Worm (Caenorhabditis elegans) whole organism, L2 larva: ENCODE results near the gene W07G4.1.
A peak's percentile ranks its signal among the peaks of the same experiment; 100 is the strongest.

Source experiments
- C34F6.9 ChIP-seq: fragments of 150-350 bp; optimal IDR thresholded peaks from 2 replicates; lab custom pipeline; 2014; ENCODE audit warnings: missing biosample characterization, missing genetic modification characterization
- F13H6.1 ChIP-seq: sonication (generic microtip); optimal IDR thresholded peaks from 2 replicates; lab custom pipeline; 2016; ENCODE audit warnings: missing genetic modification characterization, missing compliant biosample characterization
- R02D3.7 ChIP-seq: fragments of 150-350 bp; optimal IDR thresholded peaks from 2 replicates; lab custom pipeline; 2014; ENCODE audit warnings: missing biosample characterization, missing genetic modification characterization
- Y55F3AM.14 ChIP-seq: fragments of 200-800 bp; sonication (Bioruptor generic); optimal IDR thresholded peaks from 2 replicates; lab custom pipeline; 2018; ENCODE audit warnings: mild to moderate bottlenecking, missing genetic modification characterization, missing compliant biosample characterization
- ZK546.5 ChIP-seq: sonication (generic microtip); optimal IDR thresholded peaks from 2 replicates; lab custom pipeline; 2017; ENCODE audit warnings: missing biosample characterization, missing genetic modification characterization
- alr-1 ChIP-seq: fragments of 150-350 bp; optimal IDR thresholded peaks from 2 replicates; lab custom pipeline; 2014; ENCODE audit warnings: missing biosample characterization, missing genetic modification characterization
- aly-2 ChIP-seq: fragments of 150-350 bp; optimal IDR thresholded peaks from 2 replicates; lab custom pipeline; 2014; ENCODE audit warnings: missing biosample characterization, missing genetic modification characterization
- ama-1 ChIP-seq: fragments of 150-350 bp; optimal IDR thresholded peaks from 2 replicates; lab custom pipeline; 2018; ENCODE audit warnings: inconsistent platforms
- ceh-16 ChIP-seq: fragments of 150-350 bp; optimal IDR thresholded peaks from 2 replicates; lab custom pipeline; 2014; ENCODE audit warnings: missing biosample characterization, missing genetic modification characterization
- ceh-82 ChIP-seq: fragments of 150-350 bp; optimal IDR thresholded peaks from 2 replicates; lab custom pipeline; 2014; ENCODE audit warnings: missing biosample characterization, missing genetic modification characterization
- crh-2 ChIP-seq: sonication (generic microtip); optimal IDR thresholded peaks from 2 replicates; lab custom pipeline; 2017; ENCODE audit warnings: missing biosample characterization, missing genetic modification characterization
- egl-27 ChIP-seq: sonication (generic microtip); optimal IDR thresholded peaks from 3 replicates; lab custom pipeline; 2017; ENCODE audit warnings: missing biosample characterization, missing genetic modification reagents, missing genetic modification characterization
- elt-1 ChIP-seq: fragments of 150-350 bp; optimal IDR thresholded peaks from 2 replicates; lab custom pipeline; 2014; ENCODE audit warnings: missing biosample characterization, missing genetic modification characterization
- elt-3 ChIP-seq: sonication (generic microtip); optimal IDR thresholded peaks from 2 replicates; lab custom pipeline; 2017; ENCODE audit warnings: missing biosample characterization, missing genetic modification characterization
- fos-1 ChIP-seq: fragments of 150-350 bp; optimal IDR thresholded peaks from 2 replicates; lab custom pipeline; 2014; ENCODE audit warnings: missing biosample characterization, missing genetic modification characterization
- gmeb-1 ChIP-seq: fragments of 150-350 bp; optimal IDR thresholded peaks from 2 replicates; lab custom pipeline; 2014; ENCODE audit warnings: missing biosample characterization, missing genetic modification characterization
- lin-11 ChIP-seq: fragments of 150-350 bp; sonication (generic microtip); optimal IDR thresholded peaks from 2 replicates; lab custom pipeline; 2014; ENCODE audit warnings: missing biosample characterization, missing genetic modification characterization, inconsistent platforms, mixed read lengths
- lin-39 ChIP-seq: fragments of 150-350 bp; optimal IDR thresholded peaks from 2 replicates; lab custom pipeline; 2014; ENCODE audit warnings: missing biosample characterization, missing genetic modification reagents, missing genetic modification characterization
- lsy-2 ChIP-seq, 2 experiments: fragments of 150-350 bp in 1 of 2; sonication (generic microtip) in 1 of 2; optimal IDR thresholded peaks; 2 replicates each; lab custom pipeline; 2014 to 2017; ENCODE audit warnings: missing biosample characterization in 2 of 2, missing genetic modification characterization in 2 of 2
- mab-5 ChIP-seq: fragments of 150-350 bp; optimal IDR thresholded peaks from 2 replicates; lab custom pipeline; 2014; ENCODE audit warnings: missing biosample characterization, missing genetic modification characterization
- mbf-1 ChIP-seq: sonication (generic microtip); optimal IDR thresholded peaks from 2 replicates; lab custom pipeline; 2017; ENCODE audit warnings: missing biosample characterization, missing genetic modification characterization
- nhr-10 ChIP-seq: sonication (generic microtip); optimal IDR thresholded peaks from 2 replicates; lab custom pipeline; 2017; ENCODE audit warnings: missing biosample characterization, missing genetic modification characterization
- nhr-11 ChIP-seq: fragments of 150-350 bp; optimal IDR thresholded peaks from 2 replicates; lab custom pipeline; 2014; ENCODE audit warnings: missing biosample characterization, missing genetic modification characterization
- nhr-12 ChIP-seq: fragments of 150-350 bp; optimal IDR thresholded peaks from 2 replicates; lab custom pipeline; 2014; ENCODE audit warnings: missing biosample characterization, missing genetic modification characterization
- nhr-237 ChIP-seq: fragments of 150-350 bp; optimal IDR thresholded peaks from 2 replicates; lab custom pipeline; 2014; ENCODE audit warnings: missing biosample characterization, missing genetic modification characterization
- nhr-25 ChIP-seq: fragments of 150-350 bp; sonication (generic microtip); optimal IDR thresholded peaks from 3 replicates; lab custom pipeline; 2014; ENCODE audit warnings: missing biosample characterization, missing genetic modification characterization
- peb-1 ChIP-seq: fragments of 150-350 bp; optimal IDR thresholded peaks from 2 replicates; lab custom pipeline; 2014; ENCODE audit warnings: missing biosample characterization, missing genetic modification characterization
- sem-4 ChIP-seq: fragments of 150-350 bp; optimal IDR thresholded peaks from 2 replicates; lab custom pipeline; 2014; ENCODE audit warnings: missing biosample characterization, missing genetic modification reagents, missing genetic modification characterization
- skn-1 ChIP-seq: sonication (generic microtip); optimal IDR thresholded peaks from 2 replicates; lab custom pipeline; 2017; ENCODE audit warnings: missing biosample characterization, missing genetic modification characterization
- sma-9 ChIP-seq, 2 experiments: fragments of 150-350 bp in 1 of 2; sonication (generic microtip) in 1 of 2; optimal IDR thresholded peaks; 2 replicates each; lab custom pipeline; 2014 to 2016; ENCODE audit warnings: missing genetic modification characterization in 2 of 2, mild to moderate bottlenecking in 1 of 2, missing biosample characterization in 1 of 2, missing compliant biosample characterization in 1 of 2, missing genetic modification reagents in 1 of 2, moderate library complexity in 1 of 2
- snpc-4 ChIP-seq: fragments of 150-350 bp; optimal IDR thresholded peaks from 2 replicates; lab custom pipeline; 2014; ENCODE audit warnings: missing biosample characterization, missing genetic modification characterization
- unc-39 ChIP-seq: fragments of 150-350 bp; optimal IDR thresholded peaks from 2 replicates; lab custom pipeline; 2014; ENCODE audit warnings: missing biosample characterization, missing genetic modification characterization
- unc-55 ChIP-seq: fragments of 150-350 bp; sonication (generic microtip); optimal IDR thresholded peaks from 3 replicates; lab custom pipeline; 2014; ENCODE audit warnings: missing biosample characterization, missing genetic modification reagents, missing genetic modification characterization
- unc-62 ChIP-seq: fragments of 150-350 bp; optimal IDR thresholded peaks from 2 replicates; lab custom pipeline; 2014; ENCODE audit warnings: missing biosample characterization, missing genetic modification reagents, missing genetic modification characterization
- zag-1 ChIP-seq: fragments of 150-350 bp; optimal IDR thresholded peaks from 2 replicates; lab custom pipeline; 2014; ENCODE audit warnings: missing biosample characterization, missing genetic modification characterization
- ztf-1 ChIP-seq: fragments of 200-800 bp; sonication (Bioruptor generic); conservative IDR thresholded peaks from 2 replicates; pipeline ENCODE4 v1.3.6; 2022; ENCODE audit warnings: missing genetic modification characterization, missing compliant biosample characterization
- ztf-11 ChIP-seq: sonication (generic microtip); optimal IDR thresholded peaks from 2 replicates; lab custom pipeline; 2017; ENCODE audit warnings: missing biosample characterization, missing genetic modification characterization

Gene W07G4.1

DNA sequence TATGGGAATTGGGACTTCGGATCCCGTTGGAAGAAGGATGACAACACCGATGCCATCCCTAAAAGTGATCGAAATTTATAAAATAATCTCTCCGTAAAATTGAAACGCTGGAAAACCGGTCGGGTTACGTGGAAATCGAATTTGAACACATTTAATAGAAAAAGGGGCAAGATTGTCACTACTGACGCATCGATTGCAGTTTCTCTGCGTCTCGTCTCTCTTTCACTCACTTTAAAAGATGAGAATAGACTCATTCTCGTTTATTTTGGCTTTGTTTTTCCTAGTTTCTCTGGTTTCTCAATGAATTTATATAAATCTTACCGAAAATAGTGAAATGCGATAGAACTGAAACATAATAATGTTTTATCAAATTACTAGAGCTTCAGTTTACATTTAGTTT, 8.3 kb downstream of the W07G4.1 start, which contains the start of gene scyl-1 (continued):
- TF ChIP-seq skn-1 (tag; lab: Kevin White, UChicago) (no peak), nhr-25 (tag; lab: Kevin White, UChicago) (peak; percentile 88), fos-1 (peak; percentile 71), Y55F3AM.14 (no peak), ztf-1 (GFP tag; lab: Robert Waterston, UW) (no peak), mbf-1 (tag; lab: Kevin White, UChicago) (no peak), crh-2 (tag; lab: Kevin White, UChicago) (peak; percentile 86), gmeb-1 (peak; percentile 83), ceh-82 (no peak), unc-62 (no peak)

DNA sequence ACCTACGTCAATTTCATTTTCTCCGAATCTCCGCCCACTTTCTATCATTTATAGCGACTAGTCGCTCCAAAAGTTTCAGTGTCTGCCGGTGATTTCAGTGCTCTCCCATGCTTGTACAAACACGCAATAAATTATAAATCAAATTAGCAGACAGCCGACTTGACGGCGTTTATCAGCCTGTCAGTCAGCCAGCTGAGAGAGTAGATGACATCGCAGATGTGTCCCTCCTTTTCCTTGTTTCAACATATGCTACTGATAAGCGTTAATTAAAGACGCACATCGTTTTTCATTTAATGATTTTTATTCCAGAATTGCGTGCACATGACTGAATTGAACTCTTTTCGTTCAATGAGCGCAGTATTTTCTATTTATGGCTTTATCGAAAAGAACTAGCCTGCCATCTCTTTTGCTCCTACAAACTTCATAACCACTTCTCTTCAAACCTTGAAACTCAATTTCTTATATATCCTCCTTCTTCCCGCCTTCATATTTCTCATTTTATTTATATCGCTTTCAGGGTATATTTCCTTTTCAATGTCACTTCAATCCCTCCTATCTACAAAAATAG, 10.0 kb downstream of the W07G4.1 start, which contains the start of gene lap-2:
TSS of gene lap-2 (plus strand) at position 518 of the 568 bp plus-strand sequence.
- TF ChIP-seq fos-1, result peak; percentile 36
- TF ChIP-seq zag-1 (tag; lab: Kevin White, UChicago), result no peak
- TF ChIP-seq nhr-10, result no peak
- peak; percentile 23 for TF ChIP-seq crh-2 (tag; lab: Kevin White, UChicago)
- TF ChIP-seq lin-39, result no peak
- no peak for TF ChIP-seq mbf-1 (tag; lab: Kevin White, UChicago)
- TF ChIP-seq C34F6.9 (tag; lab: Kevin White, UChicago), result no peak
- peak; percentile 88 for TF ChIP-seq sma-9 (GFP tag; optimal IDR thresholded peaks at IDR 0.05; lab: Kevin White, UChicago)
- TF ChIP-seq sma-9 (tag; optimal IDR thresholded peaks at IDR 0.05; lab: Kevin White, UChicago), result no peak
- no peak for TF ChIP-seq unc-39 (tag; lab: Kevin White, UChicago)
- peak; percentile 17 for TF ChIP-seq F13H6.1 (tag; lab: Kevin White, UChicago)

DNA sequence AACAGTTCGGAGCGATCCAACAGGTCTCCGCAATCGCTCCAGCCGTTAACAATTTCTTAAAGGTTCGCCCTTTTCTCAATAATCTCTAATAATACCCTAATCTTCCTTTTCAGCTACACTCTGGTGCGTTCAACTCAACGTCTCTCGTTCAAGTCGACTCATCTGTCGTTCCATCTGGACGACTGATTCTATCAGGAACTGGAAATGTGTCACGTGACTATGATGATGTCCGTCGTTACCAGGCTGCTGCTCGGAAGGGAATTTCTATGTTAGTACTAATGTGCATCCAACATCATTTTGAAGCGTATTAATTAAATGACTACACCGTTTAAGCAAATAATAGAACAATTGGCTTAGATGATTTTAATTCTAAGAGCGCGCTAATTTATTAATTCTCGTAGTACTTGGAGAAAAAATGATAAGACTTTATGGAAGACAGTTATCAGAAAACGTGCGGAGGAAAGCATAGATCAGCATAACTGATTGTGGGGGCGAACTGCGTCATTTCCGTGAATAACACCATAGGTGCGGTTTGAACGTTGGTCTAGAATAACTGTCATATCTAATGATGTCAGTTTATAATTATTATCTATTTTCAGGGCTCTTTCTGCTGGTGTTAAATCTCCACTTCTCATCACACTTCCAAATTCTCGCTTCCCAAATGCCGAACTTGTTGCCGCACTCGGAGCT, 10.7 kb downstream of the W07G4.1 start:
- TF ChIP-seq nhr-12 (tag; lab: Kevin White, UChicago) (no peak), zag-1 (tag; lab: Kevin White, UChicago) (no peak), mab-5 (no peak), Y55F3AM.14 (no peak), gmeb-1 (no peak), nhr-11 (tag; lab: Kevin White, UChicago) (no peak), ztf-11 (tag; lab: Kevin White, UChicago) (no peak), lsy-2 (tag; optimal IDR thresholded peaks at IDR 0.05; lab: Kevin White, UChicago) (no peak)
- TF ChIP-seq, all 48 proteins: peak for 0

DNA sequence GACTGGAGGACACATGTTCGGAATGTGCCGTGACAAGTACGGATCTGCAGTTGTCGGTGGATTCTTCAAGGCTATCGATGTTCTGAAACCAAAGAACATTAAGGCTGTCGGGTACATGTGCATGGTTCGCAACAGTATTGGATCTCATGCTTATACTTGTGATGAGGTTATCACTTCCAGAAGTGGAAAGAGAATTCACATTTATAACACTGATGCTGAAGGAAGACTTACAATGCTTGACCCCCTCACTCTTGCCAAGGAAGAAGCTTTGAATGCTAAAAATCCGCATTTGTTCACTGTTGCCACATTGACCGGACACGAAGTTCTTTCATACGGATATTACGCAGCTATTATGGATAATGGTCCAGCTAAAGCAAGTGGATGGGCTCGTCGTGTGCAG, 11.7 kb downstream of the W07G4.1 start:
- TF ChIP-seq unc-39 (tag; lab: Kevin White, UChicago) (no peak), elt-1 (no peak), F13H6.1 (tag; lab: Kevin White, UChicago) (no peak), nhr-237 (tag; lab: Kevin White, UChicago) (no peak), aly-2 (tag; lab: Kevin White, UChicago) (no peak), mab-5 (no peak), nhr-10 (no peak), ceh-82 (no peak), Y55F3AM.14 (no peak), fos-1 (no peak), ztf-11 (tag; lab: Kevin White, UChicago) (no peak), R02D3.7 (no peak), ceh-16 (tag; lab: Kevin White, UChicago) (no peak), sem-4 (tag; lab: Kevin White, UChicago) (no peak), alr-1 (tag; lab: Kevin White, UChicago) (no peak)
- TF ChIP-seq, all 48 proteins: peak for 0

DNA sequence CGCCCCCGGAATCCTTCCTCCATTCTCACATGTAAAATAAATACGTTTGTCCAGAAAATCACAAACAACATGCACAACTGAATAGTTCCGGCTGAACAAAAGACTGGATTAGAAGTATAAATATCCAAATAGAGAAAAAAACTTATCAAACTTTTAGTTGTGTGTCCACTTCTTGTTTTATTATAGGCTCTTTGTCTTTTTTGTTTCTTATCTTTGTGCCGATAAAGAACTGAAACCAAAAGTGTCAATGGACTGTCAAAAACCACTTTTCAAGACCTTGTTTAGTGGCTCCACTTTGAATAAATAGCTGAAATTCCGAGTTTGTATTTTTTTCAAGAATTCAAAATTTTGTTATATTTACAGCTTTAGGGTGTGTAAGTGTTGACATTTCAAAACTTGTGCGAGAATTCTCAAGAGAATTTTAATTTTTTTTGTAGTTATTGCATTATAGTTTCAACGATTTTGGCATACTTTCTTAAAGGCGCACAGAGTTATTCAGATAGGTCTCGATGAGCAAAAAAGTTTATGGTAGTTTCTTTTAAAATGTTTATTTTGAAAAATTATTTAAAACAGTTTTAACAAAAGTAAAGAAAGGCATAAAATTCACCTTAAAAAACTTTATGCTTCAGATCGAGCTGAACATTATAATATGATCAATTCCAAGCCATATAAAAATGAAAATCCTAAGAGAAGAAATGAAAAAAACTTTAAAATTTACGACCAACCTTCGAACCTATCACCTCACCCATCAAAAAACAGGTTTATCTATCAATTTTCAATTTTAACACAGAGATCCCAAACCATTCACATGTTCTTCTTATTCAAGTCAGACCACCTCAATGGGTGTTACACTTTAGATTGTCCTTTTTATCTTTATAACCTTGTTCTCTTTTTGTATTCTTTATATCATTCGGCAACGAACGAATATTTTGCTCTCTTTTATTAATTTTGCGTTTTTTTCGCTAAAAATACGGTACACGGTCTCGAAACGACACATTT, 13.1 kb downstream of the W07G4.1 start:
- TF ChIP-seq lin-39 (no peak), aly-2 (tag; lab: Kevin White, UChicago) (no peak), F13H6.1 (tag; lab: Kevin White, UChicago) (no peak), gmeb-1 (no peak), nhr-237 (tag; lab: Kevin White, UChicago) (no peak), mbf-1 (tag; lab: Kevin White, UChicago) (no peak), nhr-12 (tag; lab: Kevin White, UChicago) (no peak), ZK546.5 (tag; lab: Kevin White, UChicago) (no peak), sma-9 (GFP tag; optimal IDR thresholded peaks at IDR 0.05; lab: Kevin White, UChicago) (peak; percentile 64), sma-9 (tag; optimal IDR thresholded peaks at IDR 0.05; lab: Kevin White, UChicago) (no peak), unc-62 (no peak), lsy-2 (tag; optimal IDR thresholded peaks at IDR 0.05; lab: Kevin White, UChicago) (no peak), unc-55 (GFP tag; lab: Kevin White, UChicago) (no peak), elt-3 (tag; lab: Kevin White, UChicago) (no peak), snpc-4 (tag; lab: Kevin White, UChicago) (no peak), unc-39 (tag; lab: Kevin White, UChicago) (no peak), skn-1 (tag; lab: Kevin White, UChicago) (no peak), lin-11 (tag; lab: Kevin White, UChicago) (no peak), ceh-16 (tag; lab: Kevin White, UChicago) (no peak), fos-1 (peak; percentile 34), ama-1 (lab: Kevin White, UChicago) (no peak), peb-1 (no peak), R02D3.7 (no peak), alr-1 (tag; lab: Kevin White, UChicago) (no peak), ztf-11 (tag; lab: Kevin White, UChicago) (no peak), egl-27 (tag; lab: Kevin White, UChicago) (no peak)
